Worm (Caenorhabditis elegans): ENCODE results near the gene C55A1.4.

ce11 chrV:15658262-15659060 is 15.4 kb upstream of the C55A1.4 start:
- TF ChIP-seq him-1 (tag; optimal IDR thresholded peaks at IDR 0.05), result no peak
- TF ChIP-seq W03F9.2 (tag; optimal IDR thresholded peaks at IDR 0.05), result no peak
- no peak for TF ChIP-seq dao-5 (tag; optimal IDR thresholded peaks at IDR 0.05)
